Fruit fly (Drosophila melanogaster) whole organism, wandering third instar larva: ENCODE measurements around the gene trio.
A peak's percentile ranks its signal among the peaks of the same experiment; 100 is the strongest.

Source experiments
- Abd-B ChIP-seq: fragments of >200 bp; optimal IDR thresholded peaks from 2 replicates; lab custom pipeline; 2017; ENCODE audit warnings: missing biosample characterization, missing genetic modification characterization
- CG32264 ChIP-seq: fragments of 200-800 bp; sonication (Bioruptor generic); optimal IDR thresholded peaks from 2 replicates; lab custom pipeline; 2016; ENCODE audit warnings: missing biosample characterization, missing genetic modification characterization
- CG9705 ChIP-seq: fragments of 200-800 bp; sonication (Bioruptor generic); optimal IDR thresholded peaks from 2 replicates; lab custom pipeline; 2018; ENCODE audit warnings: missing biosample characterization, mild to moderate bottlenecking, missing genetic modification characterization
- CrebA ChIP-seq: fragments of 200-800 bp; sonication (Bioruptor generic); optimal IDR thresholded peaks from 2 replicates; lab custom pipeline; 2016; ENCODE audit warnings: missing biosample characterization, mild to moderate bottlenecking, missing genetic modification characterization, borderline replicate concordance
- Dif ChIP-seq: fragments of 200-275, 200-300 bp; sonication (Bioruptor generic); optimal IDR thresholded peaks from 2 replicates; lab custom pipeline; 2018; ENCODE audit warnings: missing biosample characterization, missing genetic modification characterization; ENCODE audit not compliant: partially characterized antibody
- GATAd ChIP-seq: sonication (Bioruptor generic); optimal IDR thresholded peaks from 2 replicates; lab custom pipeline; 2016; ENCODE audit warnings: missing biosample characterization, missing genetic modification characterization
- HLH106 ChIP-seq: fragments of 200-800 bp; optimal IDR thresholded peaks from 3 replicates; lab custom pipeline; 2019; ENCODE audit warnings: missing biosample characterization, mild to moderate bottlenecking, missing genetic modification characterization, moderate library complexity
- Hnf4 ChIP-seq: fragments of 200-800 bp; sonication (Bioruptor generic); optimal IDR thresholded peaks from 2 replicates; lab custom pipeline; 2016; ENCODE audit warnings: missing biosample characterization, mild to moderate bottlenecking, missing genetic modification characterization
- Hr78 ChIP-seq: fragments of >200 bp; optimal IDR thresholded peaks from 2 replicates; lab custom pipeline; 2017; ENCODE audit warnings: missing biosample characterization, missing genetic modification characterization
- Hr83 ChIP-seq: fragments of 200-300 bp; sonication (Bioruptor generic); optimal IDR thresholded peaks from 2 replicates; lab custom pipeline; 2016; ENCODE audit warnings: missing biosample characterization, mild to moderate bottlenecking, missing genetic modification characterization, moderate library complexity; ENCODE audit not compliant: poor library complexity, severe bottlenecking
- Jra ChIP-seq: sonication (Bioruptor generic); optimal IDR thresholded peaks from 2 replicates; lab custom pipeline; 2016; ENCODE audit warnings: missing biosample characterization, missing genetic modification characterization
- Mio ChIP-seq: sonication (Bioruptor generic); optimal IDR thresholded peaks from 2 replicates; lab custom pipeline; 2016; ENCODE audit warnings: missing biosample characterization, missing genetic modification characterization
- Myc ChIP-seq: fragments of >200 bp; optimal IDR thresholded peaks from 2 replicates; lab custom pipeline; 2017
- N ChIP-seq: fragments of >200 bp; optimal IDR thresholded peaks from 2 replicates; lab custom pipeline; 2018; ENCODE audit warnings: missing biosample characterization, missing external identifiers, missing genetic modification characterization
- OdsH ChIP-seq: fragments of 200-800 bp; sonication (Bioruptor generic); optimal IDR thresholded peaks from 2 replicates; lab custom pipeline; 2016; ENCODE audit warnings: missing biosample characterization, mild to moderate bottlenecking, missing genetic modification characterization
- Rel ChIP-seq, 2 experiments: fragments of 200-800 bp; sonication (Bioruptor generic) in 1 of 2; optimal IDR thresholded peaks; 2 replicates in 1 of 2; 3 replicates in 1 of 2; lab custom pipeline; 2016 to 2019; ENCODE audit warnings: mild to moderate bottlenecking in 2 of 2, missing biosample characterization in 2 of 2, missing genetic modification characterization in 2 of 2, moderate library complexity in 1 of 2
- Sp1 ChIP-seq: fragments of 200-800 bp; sonication (Bioruptor generic); optimal IDR thresholded peaks from 3 replicates; lab custom pipeline; 2019; ENCODE audit warnings: missing biosample characterization, mild to moderate bottlenecking, missing genetic modification characterization, moderate library complexity
- Vsx2 ChIP-seq: fragments of 200-300, 225-300 bp; sonication (Bioruptor generic); optimal IDR thresholded peaks from 2 replicates; lab custom pipeline; 2018; ENCODE audit warnings: missing biosample characterization, missing genetic modification characterization; ENCODE audit not compliant: partially characterized antibody
- br ChIP-seq: fragments of 200-800 bp; sonication (Bioruptor generic); optimal IDR thresholded peaks from 2 replicates; lab custom pipeline; 2016; ENCODE audit warnings: missing biosample characterization, missing genetic modification characterization
- brk ChIP-seq: fragments of 200-800 bp; sonication (Bioruptor generic); optimal IDR thresholded peaks from 2 replicates; lab custom pipeline; 2016; ENCODE audit warnings: missing biosample characterization, mild to moderate bottlenecking, missing genetic modification characterization
- dl ChIP-seq, 2 experiments: fragments of 175-275, 200-275 bp in 1 of 2; fragments of 200-275 bp in 1 of 2; sonication (Bioruptor generic); optimal IDR thresholded peaks; lab custom pipeline; 2018; ENCODE audit warnings: mild to moderate bottlenecking in 2 of 2, missing biosample characterization in 2 of 2, missing genetic modification characterization in 2 of 2, moderate library complexity in 2 of 2; ENCODE audit not compliant: partially characterized antibody in 2 of 2, insufficient read depth in 1 of 2
- dmrt93B ChIP-seq: fragments of 200-800 bp; sonication (Bioruptor generic); optimal IDR thresholded peaks from 2 replicates; lab custom pipeline; 2018; ENCODE audit warnings: missing biosample characterization, mild to moderate bottlenecking, missing genetic modification characterization
- dsf ChIP-seq: sonication (Bioruptor generic); optimal IDR thresholded peaks from 2 replicates; lab custom pipeline; 2016; ENCODE audit warnings: missing biosample characterization, missing genetic modification characterization, borderline replicate concordance
- ey ChIP-seq: fragments of 200-800 bp; sonication (Bioruptor generic); optimal IDR thresholded peaks from 2 replicates; lab custom pipeline; 2016; ENCODE audit warnings: missing biosample characterization, missing genetic modification characterization
- foxo ChIP-seq, 2 experiments: fragments of 200-800 bp; sonication (Bioruptor generic); optimal IDR thresholded peaks; 2 replicates in 1 of 2; 3 replicates in 1 of 2; lab custom pipeline; 2016 to 2017; ENCODE audit warnings: missing biosample characterization in 2 of 2, missing genetic modification characterization in 2 of 2
- fru ChIP-seq: fragments of 200-800 bp; sonication (Bioruptor generic); optimal IDR thresholded peaks from 3 replicates; lab custom pipeline; 2016; ENCODE audit warnings: missing biosample characterization, mild to moderate bottlenecking, missing genetic modification characterization
- h ChIP-seq: fragments of 200-800 bp; sonication (Bioruptor generic); optimal IDR thresholded peaks from 3 replicates; lab custom pipeline; 2016; ENCODE audit warnings: missing biosample characterization, mild to moderate bottlenecking, missing genetic modification characterization
- jim ChIP-seq: fragments of 175-275, 200-325 bp; sonication (Bioruptor generic); optimal IDR thresholded peaks from 2 replicates; lab custom pipeline; 2016; ENCODE audit warnings: missing biosample characterization, mild to moderate bottlenecking, missing genetic modification characterization
- lola ChIP-seq: fragments of >200 bp; optimal IDR thresholded peaks from 2 replicates; lab custom pipeline; 2017; ENCODE audit warnings: missing biosample characterization, missing genetic modification characterization
- pan ChIP-seq: fragments of >200 bp; optimal IDR thresholded peaks from 2 replicates; lab custom pipeline; 2017
- psq ChIP-seq: fragments of 200-800 bp; sonication (Bioruptor generic); optimal IDR thresholded peaks from 3 replicates; lab custom pipeline; 2017; ENCODE audit warnings: missing biosample characterization, mild to moderate bottlenecking, missing genetic modification characterization, moderate library complexity
- rgr ChIP-seq: fragments of 200-800 bp; sonication (Bioruptor generic); optimal IDR thresholded peaks from 3 replicates; lab custom pipeline; 2016; ENCODE audit warnings: missing biosample characterization, mild to moderate bottlenecking, missing genetic modification characterization
- sage ChIP-seq: fragments of 200-800 bp; sonication (Bioruptor generic); optimal IDR thresholded peaks from 2 replicates; lab custom pipeline; 2016; ENCODE audit warnings: missing biosample characterization, mild to moderate bottlenecking, missing genetic modification characterization
- sv ChIP-seq: fragments of 200-800 bp; sonication (Bioruptor generic); optimal IDR thresholded peaks from 3 replicates; lab custom pipeline; 2016; ENCODE audit warnings: missing biosample characterization, missing genetic modification characterization
- tai ChIP-seq: sonication (Bioruptor generic); optimal IDR thresholded peaks from 2 replicates; lab custom pipeline; 2016; ENCODE audit warnings: missing biosample characterization, missing genetic modification characterization
- usp ChIP-seq: fragments of >200 bp; optimal IDR thresholded peaks from 2 replicates; lab custom pipeline; 2017; ENCODE audit warnings: missing biosample characterization, missing genetic modification characterization
- woc ChIP-seq: sonication (Bioruptor generic); optimal IDR thresholded peaks from 2 replicates; lab custom pipeline; 2016; ENCODE audit warnings: missing biosample characterization, mild to moderate bottlenecking, missing genetic modification characterization

The trio gene

dm6 chr3L:1021642-1022041 lies 13.0 kb downstream of the trio start:
- no peak for TF ChIP-seq dsf
- no peak for TF ChIP-seq psq (GFP tag; lab: Kevin White, UChicago)
- TF ChIP-seq N (GFP tag; lab: Kevin White, UChicago) = no peak
- TF ChIP-seq Hr83 = no peak
- TF ChIP-seq CG32264 = no peak
- no peak for TF ChIP-seq Myc (lab: Kevin White, UChicago)
- TF ChIP-seq sv (GFP tag; lab: Kevin White, UChicago) = no peak
- TF ChIP-seq Mio (GFP tag; lab: Kevin White, UChicago) = no peak
- no peak for TF ChIP-seq Hnf4 (GFP tag; lab: Kevin White, UChicago)
- TF ChIP-seq rgr (GFP tag; lab: Kevin White, UChicago) = no peak
- TF ChIP-seq CrebA (GFP tag; lab: Kevin White, UChicago) = no peak
- no peak for TF ChIP-seq foxo (GFP tag; optimal IDR thresholded peaks at IDR 0.05; lab: Kevin White, UChicago)
- no peak for TF ChIP-seq Sp1 (GFP tag; lab: Kevin White, UChicago)
- no peak for TF ChIP-seq HLH106 (tag; lab: Kevin White, UChicago)
- TF ChIP-seq tai (GFP tag; lab: Kevin White, UChicago) = no peak

DNA sequence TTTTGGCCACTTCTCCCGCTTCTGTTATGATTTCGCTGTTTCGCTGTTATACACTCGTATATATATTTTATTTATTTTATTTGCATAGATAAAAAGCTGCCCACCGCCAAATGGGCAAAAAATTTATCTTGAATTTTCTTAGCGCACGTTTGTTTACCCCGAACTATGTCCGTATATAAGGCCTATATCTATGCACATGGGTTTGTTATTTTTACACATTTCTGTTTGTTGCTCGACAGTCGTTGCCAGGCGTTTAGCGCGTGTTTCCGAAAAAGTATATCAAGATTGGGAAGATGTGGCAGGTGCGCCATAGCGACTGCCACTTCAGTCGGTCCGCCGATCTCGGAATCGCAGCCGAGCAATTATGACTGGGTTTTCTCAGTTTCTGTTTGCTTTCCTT lies 14.8 kb downstream of the trio start:
- TF ChIP-seq Mio (GFP tag; lab: Kevin White, UChicago) (no peak), Dif (no peak), ey (no peak), jim (GFP tag; lab: Kevin White, UChicago) (no peak), sv (GFP tag; lab: Kevin White, UChicago) (no peak), Hr83 (no peak), rgr (GFP tag; lab: Kevin White, UChicago) (no peak), lola (GFP tag; lab: Kevin White, UChicago) (no peak), CrebA (GFP tag; lab: Kevin White, UChicago) (no peak), Vsx2 (GFP tag; lab: Kevin White, UChicago) (no peak), HLH106 (tag; lab: Kevin White, UChicago) (no peak), dsf (no peak), dl (GFP tag; optimal IDR thresholded peaks at IDR 0.05; lab: Kevin White, UChicago; ENCODE audit: insufficient read depth in 1 of 2, partially characterized antibody in 2 of 2) (no peak), Sp1 (GFP tag; lab: Kevin White, UChicago) (no peak), CG32264 (no peak)

DNA sequence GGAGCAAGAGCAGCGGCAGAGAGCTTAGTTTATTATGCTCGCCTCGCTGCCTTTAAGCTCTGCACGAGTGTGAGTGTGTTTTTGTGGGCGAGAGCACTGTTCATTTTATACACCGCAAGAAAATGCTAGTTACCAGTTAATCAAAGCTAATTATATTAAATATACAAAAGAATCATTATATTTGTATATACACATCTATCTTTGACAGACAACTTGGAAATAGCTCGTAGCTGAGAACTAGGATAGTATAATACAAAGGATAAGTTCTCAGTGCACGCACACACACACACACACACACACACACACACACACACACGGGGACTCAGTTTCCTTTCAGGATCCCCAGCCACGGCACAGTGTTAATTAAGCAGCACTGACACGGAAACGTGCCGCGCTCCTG lies 23.7 kb downstream of the trio start:
- TF ChIP-seq Hr83 = no peak
- no peak for TF ChIP-seq Dif
- TF ChIP-seq woc (GFP tag; lab: Kevin White, UChicago) = no peak

DNA sequence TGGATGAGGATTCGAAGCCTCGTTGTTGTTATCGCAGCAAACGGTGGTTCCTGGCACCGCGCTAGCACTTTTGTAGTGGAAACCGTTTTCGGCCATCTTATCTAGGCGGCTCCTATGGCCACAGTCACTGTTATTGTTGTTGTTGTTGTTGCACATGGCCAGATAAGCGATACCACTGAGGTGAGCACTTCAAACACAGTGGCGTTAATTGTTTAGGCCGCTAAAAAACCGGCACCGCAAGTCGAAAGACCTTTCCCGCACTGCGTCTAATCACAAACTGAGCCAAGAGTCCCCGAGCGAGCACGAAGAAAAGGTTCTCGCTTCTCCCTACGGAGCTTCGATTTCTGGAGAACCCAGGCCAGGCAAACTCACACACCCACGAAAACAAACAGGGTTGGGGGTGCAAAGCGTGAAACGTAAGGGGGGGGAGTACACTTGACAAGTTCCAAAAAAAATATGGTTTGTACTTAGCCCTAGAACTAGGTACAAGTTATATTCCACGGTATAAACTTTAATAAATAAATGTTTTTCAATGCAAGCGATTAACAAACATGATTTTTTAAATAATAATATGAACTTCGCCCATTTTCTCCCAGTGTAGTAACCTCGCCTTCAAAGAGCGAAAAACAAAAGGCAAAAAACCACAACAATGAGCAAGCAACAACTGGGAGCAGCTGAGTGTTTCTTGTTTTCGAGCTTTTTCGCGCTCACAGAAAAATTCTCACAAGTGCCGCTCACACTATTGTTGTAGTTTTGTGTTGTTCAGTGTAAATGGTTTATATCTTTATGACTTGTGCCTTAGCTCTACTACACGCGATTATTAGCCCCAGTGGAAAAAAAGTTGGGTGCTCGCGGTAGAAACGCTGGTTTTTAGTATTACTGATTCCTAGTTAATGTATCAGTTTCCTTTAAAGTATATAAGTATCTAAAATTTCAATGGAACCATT lies 26.9 kb downstream of the trio start:
- peak; percentile 23 for TF ChIP-seq Jra (GFP tag; lab: Kevin White, UChicago)
- peak; percentile 38 for TF ChIP-seq brk (GFP tag; lab: Kevin White, UChicago)
- TF ChIP-seq Abd-B = no peak
- no peak for TF ChIP-seq tai (GFP tag; lab: Kevin White, UChicago)
- peak; percentile 72 for TF ChIP-seq dmrt93B (GFP tag; lab: Kevin White, UChicago)
- no peak for TF ChIP-seq CrebA (GFP tag; lab: Kevin White, UChicago)
- no peak for TF ChIP-seq N (GFP tag; lab: Kevin White, UChicago)
- TF ChIP-seq HLH106 (tag; lab: Kevin White, UChicago) = peak; percentile 82
- peak; percentile 63 for TF ChIP-seq woc (GFP tag; lab: Kevin White, UChicago)
- TF ChIP-seq Sp1 (GFP tag; lab: Kevin White, UChicago) = peak; percentile 80
- no peak for TF ChIP-seq GATAd (GFP tag; lab: Kevin White, UChicago)
- TF ChIP-seq Rel (GFP tag; optimal IDR thresholded peaks at IDR 0.05; lab: Kevin White, UChicago) = no peak
- TF ChIP-seq Rel (tag; optimal IDR thresholded peaks at IDR 0.05; lab: Kevin White, UChicago) = peak; percentile 65
- peak; percentile 79 for TF ChIP-seq psq (GFP tag; lab: Kevin White, UChicago)
- peak; percentile 86 for TF ChIP-seq rgr (GFP tag; lab: Kevin White, UChicago)
- peak in 1 of 2 experiments; percentile 13 for TF ChIP-seq dl (GFP tag; optimal IDR thresholded peaks at IDR 0.05; lab: Kevin White, UChicago; ENCODE audit: insufficient read depth in 1 of 2, partially characterized antibody in 2 of 2)
- TF ChIP-seq usp (GFP tag; lab: Kevin White, UChicago) = no peak
- TF ChIP-seq sv (GFP tag; lab: Kevin White, UChicago) = peak; percentile 38
- no peak for TF ChIP-seq pan (lab: Kevin White, UChicago)
- no peak for TF ChIP-seq dsf
- TF ChIP-seq Vsx2 (GFP tag; lab: Kevin White, UChicago) = peak; percentile 43
- TF ChIP-seq Hnf4 (GFP tag; lab: Kevin White, UChicago) = peak; percentile 50
- peak; percentile 87 for TF ChIP-seq OdsH
- peak; percentile 25 for TF ChIP-seq Hr83
- no peak for TF ChIP-seq Hr78
- TF ChIP-seq ey = peak; percentile 71
- peak; percentile 87 for TF ChIP-seq h (GFP tag; lab: Kevin White, UChicago)
- no peak for TF ChIP-seq Myc (lab: Kevin White, UChicago)
- TF ChIP-seq br (GFP tag; lab: Kevin White, UChicago) = peak; percentile 64
- peak; percentile 72 for TF ChIP-seq fru (GFP tag; lab: Kevin White, UChicago)
- TF ChIP-seq Dif = no peak
- TF ChIP-seq foxo (GFP tag; optimal IDR thresholded peaks at IDR 0.05; lab: Kevin White, UChicago) = peak in 1 of 2 experiments; percentile 87
- TF ChIP-seq CG9705 (GFP tag; lab: Kevin White, UChicago) = peak; percentile 56
- peak; percentile 73 for TF ChIP-seq sage (GFP tag; lab: Kevin White, UChicago)
